Worm (Caenorhabditis elegans) whole organism, young adult: ENCODE data around the gene clec-27.

ENCODE experiments used
- B0336.3 ChIP-seq: fragments of 200-800 bp; sonication (Bioruptor generic); IDR thresholded peaks from 2 replicates; pipeline ENCODE4 v1.3.6; 2022; ENCODE audit warnings: missing genetic modification characterization, missing compliant biosample characterization
- efl-1 ChIP-seq: fragments of 150-350 bp; optimal IDR thresholded peaks from 2 replicates; lab custom pipeline; 2014; ENCODE audit warnings: missing biosample characterization, missing genetic modification reagents, missing genetic modification characterization

DNA sequence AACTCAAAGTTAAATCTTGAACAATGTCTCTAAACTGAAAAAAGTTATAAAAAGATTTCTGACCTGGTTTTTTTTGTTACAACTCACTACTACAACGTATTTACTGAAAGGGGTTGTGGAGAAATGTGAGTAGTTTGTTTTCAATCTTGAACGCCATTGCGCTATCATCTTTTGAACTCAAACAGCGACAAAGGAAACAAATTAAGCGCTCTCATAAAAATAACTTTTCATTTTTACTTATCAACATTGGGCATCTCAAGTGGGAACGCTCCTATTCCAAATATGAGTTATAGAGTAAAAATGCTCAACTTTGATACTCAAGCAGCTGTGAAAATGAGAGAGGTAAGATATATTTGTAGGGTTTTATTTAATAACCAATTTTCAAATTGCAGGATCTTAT, 39.0 kb downstream of the clec-27 start, which contains the start of gene F09C6.15:
- TF ChIP-seq efl-1 (no peak), B0336.3 (GFP tag; lab: Robert Waterston, UW) (no peak)
